Fruit fly (Drosophila melanogaster) whole organism, embryonic: Measurements from ENCODE around the gene EndoGI.

ENCODE experiments used
- ATbp ChIP-seq: fragments of 200-800 bp; sonication (Bioruptor generic); optimal IDR thresholded peaks from 2 replicates; lab custom pipeline; 2017; ENCODE audit warnings: missing biosample characterization, mild to moderate bottlenecking, missing genetic modification characterization, missing genetic modification reagents
- Ada2b ChIP-seq: fragments of 200-800 bp; sonication (Bioruptor generic); IDR thresholded peaks from 2 replicates; pipeline ENCODE4 v1.3.6; 2022; ENCODE audit warnings: missing biosample characterization, missing genetic modification characterization
- B-H1 ChIP-seq: fragments of 200-800 bp; sonication (Bioruptor generic); IDR thresholded peaks from 3 replicates; pipeline ENCODE4 v1.3.6; 2022; ENCODE audit warnings: missing biosample characterization, missing genetic modification characterization
- C15 ChIP-seq: fragments of 200-800 bp; sonication (Bioruptor generic); IDR thresholded peaks from 3 replicates; pipeline ENCODE4 v1.3.6; 2022; ENCODE audit warnings: missing biosample characterization, missing genetic modification characterization
- CG10267 ChIP-seq: fragments of 200-800 bp; sonication (Bioruptor generic); optimal IDR thresholded peaks from 2 replicates; lab custom pipeline; 2018; ENCODE audit warnings: missing biosample characterization, mild to moderate bottlenecking, missing genetic modification characterization, moderate library complexity
- CG12155 ChIP-seq: fragments of 200-800 bp; sonication (Bioruptor generic); optimal IDR thresholded peaks from 3 replicates; lab custom pipeline; 2016; ENCODE audit warnings: missing biosample characterization, missing genetic modification characterization
- CG12219 ChIP-seq: fragments of 200-800 bp; sonication (Bioruptor generic); optimal IDR thresholded peaks from 3 replicates; lab custom pipeline; 2018; ENCODE audit warnings: missing biosample characterization, mild to moderate bottlenecking, missing genetic modification characterization
- CG15269 ChIP-seq: fragments of 200-800 bp; sonication (Bioruptor generic); optimal IDR thresholded peaks from 2 replicates; lab custom pipeline; 2018; ENCODE audit warnings: missing biosample characterization, mild to moderate bottlenecking, missing genetic modification characterization, moderate library complexity
- CG1529 ChIP-seq: fragments of 200-800 bp; sonication (Bioruptor generic); optimal IDR thresholded peaks from 3 replicates; lab custom pipeline; 2018; ENCODE audit warnings: missing biosample characterization, missing genetic modification characterization
- CG16779 ChIP-seq: fragments of 200-800 bp; sonication (Bioruptor generic); IDR thresholded peaks from 2 replicates; pipeline ENCODE4 v1.3.6; 2022; ENCODE audit warnings: missing biosample characterization, missing genetic modification characterization
- CG3281 ChIP-seq: fragments of 200-800 bp; sonication (Bioruptor generic); optimal IDR thresholded peaks from 3 replicates; lab custom pipeline; 2017; ENCODE audit warnings: missing biosample characterization, mild to moderate bottlenecking, missing genetic modification characterization
- CG33213 ChIP-seq: fragments of 200-800 bp; sonication (Bioruptor generic); optimal IDR thresholded peaks from 3 replicates; lab custom pipeline; 2016; ENCODE audit warnings: missing biosample characterization, missing genetic modification characterization
- CG33557 ChIP-seq: fragments of 200-800 bp; sonication (Bioruptor generic); optimal IDR thresholded peaks from 2 replicates; lab custom pipeline; 2019; ENCODE audit warnings: missing biosample characterization, mild to moderate bottlenecking, missing genetic modification characterization, moderate library complexity
- CG4854 ChIP-seq: fragments of 200-800 bp; sonication (Bioruptor generic); optimal IDR thresholded peaks from 2 replicates; lab custom pipeline; 2016; ENCODE audit warnings: missing biosample characterization, missing genetic modification characterization, inconsistent platforms
- CG7786 ChIP-seq: fragments of 200-800 bp; sonication (Bioruptor generic); optimal IDR thresholded peaks from 2 replicates; lab custom pipeline; 2016; ENCODE audit warnings: missing biosample characterization, missing genetic modification characterization
- CG8359 ChIP-seq: fragments of 200-800 bp; sonication (Bioruptor generic); optimal IDR thresholded peaks from 2 replicates; lab custom pipeline; 2017; ENCODE audit warnings: missing biosample characterization, mild to moderate bottlenecking, missing genetic modification characterization, borderline replicate concordance
- CG8478 ChIP-seq: fragments of >200 bp; optimal IDR thresholded peaks from 2 replicates; lab custom pipeline; 2018
- CG9797 ChIP-seq: fragments of 200-800 bp; sonication (Bioruptor generic); optimal IDR thresholded peaks from 3 replicates; lab custom pipeline; 2018; ENCODE audit warnings: missing biosample characterization, mild to moderate bottlenecking, missing genetic modification characterization
- CTCF ChIP-seq: fragments of 200-800 bp; sonication (Bioruptor generic); optimal IDR thresholded peaks from 2 replicates; lab custom pipeline; 2017; ENCODE audit warnings: missing biosample characterization, mild to moderate bottlenecking, missing genetic modification characterization, moderate library complexity
- Dbx ChIP-seq: fragments of 200-800 bp; sonication (Bioruptor generic); IDR thresholded peaks from 3 replicates; pipeline ENCODE4 v1.3.6; 2022; ENCODE audit warnings: missing biosample characterization, missing genetic modification characterization
- Dip3 ChIP-seq: fragments of 200-800 bp; sonication (Bioruptor generic); optimal IDR thresholded peaks from 3 replicates; lab custom pipeline; 2016; ENCODE audit warnings: missing biosample characterization, missing genetic modification characterization
- Dp ChIP-seq: fragments of 200-800 bp; sonication (Bioruptor generic); optimal IDR thresholded peaks from 2 replicates; lab custom pipeline; 2018; ENCODE audit warnings: missing biosample characterization, mild to moderate bottlenecking, missing genetic modification characterization, moderate library complexity
- Drgx ChIP-seq: fragments of 200-800 bp; sonication (Bioruptor generic); IDR thresholded peaks from 2 replicates; pipeline ENCODE4 v1.3.6; 2022; ENCODE audit warnings: missing biosample characterization, missing genetic modification characterization
- Ets97D ChIP-seq: fragments of 200-800 bp; sonication (Bioruptor generic); optimal IDR thresholded peaks from 3 replicates; lab custom pipeline; 2016; ENCODE audit warnings: missing biosample characterization, missing genetic modification characterization
- Fer2 ChIP-seq: fragments of 200-800 bp; sonication (Bioruptor generic); optimal IDR thresholded peaks from 2 replicates; lab custom pipeline; 2018; ENCODE audit warnings: missing biosample characterization, mild to moderate bottlenecking, missing genetic modification characterization, moderate library complexity
- H15 ChIP-seq: fragments of 200-800 bp; sonication (Bioruptor generic); IDR thresholded peaks from 3 replicates; pipeline ENCODE4 v1.3.6; 2022; ENCODE audit warnings: missing biosample characterization, missing genetic modification characterization
- Mrtf ChIP-seq: fragments of 200-800 bp; sonication (Bioruptor generic); IDR thresholded peaks from 3 replicates; pipeline ENCODE4 v1.3.6; 2022; ENCODE audit warnings: missing biosample characterization, missing genetic modification characterization
- NK7.1 ChIP-seq: fragments of 200-800 bp; sonication (Bioruptor generic); optimal IDR thresholded peaks from 3 replicates; lab custom pipeline; 2016; ENCODE audit warnings: missing biosample characterization, missing genetic modification characterization
- Nf-YB ChIP-seq: fragments of 200-800 bp; sonication (Bioruptor generic); optimal IDR thresholded peaks from 3 replicates; lab custom pipeline; 2019; ENCODE audit warnings: missing biosample characterization, mild to moderate bottlenecking, missing genetic modification characterization, moderate library complexity
- Tbp ChIP-seq: fragments of >200 bp; optimal IDR thresholded peaks from 2 replicates; lab custom pipeline; 2018; ENCODE audit warnings: missing biosample characterization, missing genetic modification characterization
- Xrp1 ChIP-seq: fragments of 200-800 bp; sonication (Bioruptor generic); IDR thresholded peaks from 2 replicates; pipeline ENCODE4 v1.3.6; 2022; ENCODE audit warnings: missing biosample characterization, missing genetic modification characterization
- abd-A ChIP-seq: fragments of 200-800 bp; sonication (Bioruptor generic); optimal IDR thresholded peaks from 3 replicates; lab custom pipeline; 2019; ENCODE audit warnings: missing biosample characterization, mild to moderate bottlenecking, missing genetic modification characterization, moderate library complexity
- amos ChIP-seq: fragments of 200-800 bp; sonication (Bioruptor generic); IDR thresholded peaks from 2 replicates; pipeline ENCODE4 v1.3.6; 2022; ENCODE audit warnings: missing biosample characterization, missing genetic modification characterization; ENCODE audit not compliant: partially characterized antibody
- ase ChIP-seq: fragments of 200-800 bp; sonication (Bioruptor generic); IDR thresholded peaks from 3 replicates; pipeline ENCODE4 v1.3.6; 2022; ENCODE audit warnings: missing biosample characterization, missing genetic modification characterization
- bab2 ChIP-seq: fragments of 200-800 bp; sonication (Bioruptor generic); optimal IDR thresholded peaks from 2 replicates; lab custom pipeline; 2016; ENCODE audit warnings: missing biosample characterization, missing genetic modification characterization
- bcd ChIP-seq: fragments of 200-800 bp; sonication (Bioruptor generic); optimal IDR thresholded peaks from 2 replicates; lab custom pipeline; 2017; ENCODE audit warnings: missing biosample characterization, mild to moderate bottlenecking, missing genetic modification characterization
- caup ChIP-seq: fragments of 200-800 bp; sonication (Bioruptor generic); optimal IDR thresholded peaks from 3 replicates; lab custom pipeline; 2017; ENCODE audit warnings: missing biosample characterization, mild to moderate bottlenecking, missing genetic modification characterization, moderate library complexity; ENCODE audit not compliant: severe bottlenecking
- chinmo ChIP-seq: fragments of 200-800 bp; sonication (Bioruptor generic); IDR thresholded peaks from 4 replicates; pipeline ENCODE4 v1.3.6; 2022; ENCODE audit warnings: missing biosample characterization, missing genetic modification characterization; ENCODE audit not compliant: partially characterized antibody
- chm ChIP-seq: fragments of 200-800 bp; sonication (Bioruptor generic); IDR thresholded peaks from 2 replicates; pipeline ENCODE4 v1.3.6; 2022; ENCODE audit warnings: missing biosample characterization, missing genetic modification characterization
- chn ChIP-seq: fragments of 200-800 bp; sonication (Bioruptor generic); optimal IDR thresholded peaks from 2 replicates; lab custom pipeline; 2016; ENCODE audit warnings: missing biosample characterization, missing genetic modification characterization
- croc ChIP-seq: fragments of 200-800 bp; sonication (Bioruptor generic); conservative IDR thresholded peaks from 3 replicates; pipeline ENCODE4 v1.3.6; 2022; ENCODE audit warnings: missing biosample characterization, missing genetic modification characterization
- esg ChIP-seq: fragments of 200-800 bp; sonication (Bioruptor generic); conservative IDR thresholded peaks from 2 replicates; pipeline ENCODE4 v1.3.6; 2022; ENCODE audit warnings: missing biosample characterization, missing genetic modification characterization
- fd102C ChIP-seq: fragments of 200-800 bp; sonication (Bioruptor generic); optimal IDR thresholded peaks from 2 replicates; lab custom pipeline; 2018; ENCODE audit warnings: missing biosample characterization, mild to moderate bottlenecking, missing genetic modification characterization, moderate library complexity
- gce ChIP-seq: fragments of 200-800 bp; sonication (Bioruptor generic); IDR thresholded peaks from 3 replicates; pipeline ENCODE4 v1.3.6; 2022; ENCODE audit warnings: missing biosample characterization, missing genetic modification characterization
- gt ChIP-seq: fragments of 200-800 bp; sonication (Bioruptor generic); IDR thresholded peaks from 2 replicates; pipeline ENCODE4 v1.3.6; 2022; ENCODE audit warnings: missing biosample characterization, missing genetic modification characterization
- maf-S ChIP-seq: fragments of 200-800 bp; sonication (Bioruptor generic); optimal IDR thresholded peaks from 2 replicates; lab custom pipeline; 2016; ENCODE audit warnings: missing biosample characterization, missing genetic modification characterization
- prd ChIP-seq, 3 experiments: fragments of >200 bp in 2 of 3; fragments of 200-800 bp in 1 of 3; sonication (Bioruptor generic) in 1 of 3; optimal IDR thresholded peaks in 2 of 3; IDR thresholded peaks in 1 of 3; 2 replicates in 2 of 3; 3 replicates in 1 of 3; pipeline versions ENCODE4 v1.3.6 to Lab custom; 2017 to 2022; ENCODE audit warnings: missing biosample characterization in 1 of 3, missing genetic modification characterization in 1 of 3
- pzg ChIP-seq: fragments of 200-800 bp; sonication (Bioruptor generic); optimal IDR thresholded peaks from 3 replicates; lab custom pipeline; 2018; ENCODE audit warnings: missing biosample characterization, mild to moderate bottlenecking, missing genetic modification characterization, moderate library complexity
- schlank ChIP-seq: fragments of 200-800 bp; sonication (Bioruptor generic); optimal IDR thresholded peaks from 2 replicates; lab custom pipeline; 2018; ENCODE audit warnings: missing biosample characterization, mild to moderate bottlenecking, missing genetic modification characterization
- sug ChIP-seq: fragments of 200-800 bp; optimal IDR thresholded peaks from 2 replicates; lab custom pipeline; 2019; ENCODE audit warnings: missing biosample characterization, mild to moderate bottlenecking, missing genetic modification characterization, moderate library complexity
- toy ChIP-seq: fragments of 200-800 bp; sonication (Bioruptor generic); IDR thresholded peaks from 2 replicates; pipeline ENCODE4 v1.3.6; 2022; ENCODE audit warnings: missing biosample characterization, missing genetic modification characterization
- zfh2 ChIP-seq: fragments of 200-800 bp; sonication (Bioruptor generic); optimal IDR thresholded peaks from 2 replicates; lab custom pipeline; 2016; ENCODE audit warnings: missing biosample characterization, missing genetic modification characterization

Gene EndoGI

DNA sequence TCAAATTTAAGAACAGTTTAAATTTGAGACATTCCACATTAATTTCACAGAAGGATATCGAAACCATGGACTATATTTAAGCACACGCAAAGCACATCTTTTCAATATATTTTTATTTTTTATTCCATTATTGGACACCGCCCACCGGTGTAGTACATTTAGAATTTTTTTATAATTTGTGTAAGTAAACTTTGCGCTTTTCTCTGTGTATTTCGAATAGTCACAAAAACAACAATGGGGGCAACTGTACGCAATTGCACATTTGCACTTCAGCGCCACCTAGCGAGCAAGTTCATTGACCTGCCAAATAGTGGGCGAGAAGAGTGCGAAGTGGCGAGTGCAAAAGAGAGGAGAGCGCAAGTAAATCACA is 18.3 kb downstream of the EndoGI start (continued):
- TF ChIP-seq CTCF (GFP tag; lab: Kevin White, UChicago), result peak; percentile 90
- TF ChIP-seq Nf-YB (GFP tag; lab: Kevin White, UChicago), result no peak
- TF ChIP-seq pzg, result no peak
- no peak for TF ChIP-seq NK7.1
- no peak for TF ChIP-seq H15 (GFP tag; lab: Robert Waterston, UW)
- TF ChIP-seq bcd (GFP tag; lab: Kevin White, UChicago), result peak; percentile 47
- TF ChIP-seq Mrtf (GFP tag; lab: Robert Waterston, UW), result no peak
- TF ChIP-seq chm (GFP tag; lab: Robert Waterston, UW), result no peak
- peak; percentile 36; the same call in 1 of the 2 replicates for TF ChIP-seq Ada2b (GFP tag; lab: Robert Waterston, UW)
- TF ChIP-seq Dip3, result peak; percentile 19
- TF ChIP-seq CG12155 (GFP tag; lab: Kevin White, UChicago), result peak; percentile 34
- peak; percentile 44; the same call in 1 of the 3 replicates for TF ChIP-seq Dbx (GFP tag; lab: Robert Waterston, UW)
- no peak for TF ChIP-seq CG9797 (GFP tag; lab: Kevin White, UChicago)
- peak; percentile 76 for TF ChIP-seq CG3281 (GFP tag; lab: Kevin White, UChicago)
- TF ChIP-seq bab2 (GFP tag; lab: Kevin White, UChicago), result peak; percentile 16
- TF ChIP-seq schlank (tag; lab: Kevin White, UChicago), result no peak
- TF ChIP-seq Xrp1 (GFP tag; lab: Robert Waterston, UW), result peak; percentile 38; the same call in 1 of the 2 replicates
- TF ChIP-seq gce (GFP tag; lab: Robert Waterston, UW), result no peak
- TF ChIP-seq CG16779, result no peak
- no peak for TF ChIP-seq C15 (GFP tag; lab: Robert Waterston, UW)
- no peak for TF ChIP-seq amos (GFP tag; lab: Robert Waterston, UW)
- TF ChIP-seq esg (GFP tag; lab: Robert Waterston, UW), result no peak
- no peak for TF ChIP-seq Tbp (GFP tag; lab: Kevin White, UChicago)
- peak; percentile 59 for TF ChIP-seq CG15269 (tag; lab: Kevin White, UChicago)
- TF ChIP-seq ase (GFP tag; lab: Robert Waterston, UW), result no peak
- no peak for TF ChIP-seq toy
- TF ChIP-seq maf-S (GFP tag; lab: Kevin White, UChicago), result no peak
- TF ChIP-seq CG8359 (GFP tag; lab: Kevin White, UChicago), result no peak
- TF ChIP-seq sug (tag; lab: Kevin White, UChicago), result no peak
- TF ChIP-seq chn (GFP tag; lab: Kevin White, UChicago), result no peak
- TF ChIP-seq CG7786, result peak; percentile 18
- TF ChIP-seq CG10267, result peak; percentile 36
- no peak for TF ChIP-seq abd-A (tag; lab: Kevin White, UChicago)
- peak; percentile 34 for TF ChIP-seq CG1529 (GFP tag; lab: Kevin White, UChicago)
- peak; percentile 29; the same call in 1 of the 3 replicates for TF ChIP-seq B-H1 (GFP tag; lab: Robert Waterston, UW)
- TF ChIP-seq CG8478 (lab: Kevin White, UChicago), result no peak
- peak; percentile 89 for TF ChIP-seq Drgx (GFP tag; lab: Robert Waterston, UW)
- no peak for TF ChIP-seq CG33213
- no peak for TF ChIP-seq CG33557 (GFP tag; lab: Kevin White, UChicago)
- TF ChIP-seq gt (GFP tag; lab: Robert Waterston, UW), result no peak
- no peak for TF ChIP-seq Ets97D (GFP tag; lab: Kevin White, UChicago)
- no peak for TF ChIP-seq prd (optimal IDR thresholded peaks at IDR 0.05; lab: Kevin White, UChicago)
- TF ChIP-seq prd (GFP tag; IDR thresholded peaks at IDR 0.05; lab: Robert Waterston, UW), result peak; percentile 45; the same call in 1 of the 3 replicates
- TF ChIP-seq croc (GFP tag; lab: Robert Waterston, UW), result no peak
- TF ChIP-seq zfh2, result peak; percentile 30
- TF ChIP-seq CG4854, result peak; percentile 33
- no peak for TF ChIP-seq Dp (GFP tag; lab: Kevin White, UChicago)
- no peak for TF ChIP-seq fd102C (GFP tag; lab: Kevin White, UChicago)
- TF ChIP-seq caup, result peak; percentile 61
- no peak for TF ChIP-seq chinmo (GFP tag; lab: Robert Waterston, UW)
- TF ChIP-seq ATbp (GFP tag; lab: Kevin White, UChicago), result peak; percentile 47
- no peak for TF ChIP-seq Fer2 (tag; lab: Kevin White, UChicago)
- peak; percentile 21 for TF ChIP-seq CG12219 (GFP tag; lab: Kevin White, UChicago)
